Fruit fly (Drosophila melanogaster) whole organism, embryonic: ENCODE data around the gene bb8.

ENCODE experiments used
- Atf6 ChIP-seq: fragments of 200-800 bp; sonication (Bioruptor generic); IDR thresholded peaks from 2 replicates; pipeline ENCODE4 v1.3.6; 2022; ENCODE audit warnings: missing biosample characterization, missing genetic modification characterization
- CG1024 ChIP-seq: fragments of 200-800 bp; sonication (Bioruptor generic); IDR thresholded peaks from 2 replicates; pipeline ENCODE4 v1.3.6; 2022; ENCODE audit warnings: missing biosample characterization, missing genetic modification characterization
- CG12299 ChIP-seq: fragments of 200-800 bp; sonication (Bioruptor generic); optimal IDR thresholded peaks from 2 replicates; lab custom pipeline; 2018; ENCODE audit warnings: missing biosample characterization, mild to moderate bottlenecking, missing genetic modification characterization
- CG13296 ChIP-seq: fragments of 200-800 bp; sonication (Bioruptor generic); optimal IDR thresholded peaks from 3 replicates; lab custom pipeline; 2018; ENCODE audit warnings: missing biosample characterization, mild to moderate bottlenecking, missing genetic modification characterization
- CG16813 ChIP-seq: fragments of 200-800 bp; sonication (Bioruptor generic); IDR thresholded peaks from 3 replicates; pipeline ENCODE4 v1.3.6; 2022; ENCODE audit warnings: missing biosample characterization, missing genetic modification characterization; ENCODE audit not compliant: partially characterized antibody
- CG16863 ChIP-seq: fragments of 200-800 bp; sonication (Bioruptor generic); optimal IDR thresholded peaks from 3 replicates; lab custom pipeline; 2016; ENCODE audit warnings: missing biosample characterization, missing genetic modification characterization
- CG2116 ChIP-seq: fragments of 200-800 bp; sonication (Bioruptor generic); optimal IDR thresholded peaks from 3 replicates; lab custom pipeline; 2018; ENCODE audit warnings: missing biosample characterization, mild to moderate bottlenecking, missing genetic modification characterization
- CG34376 ChIP-seq: fragments of 200-800 bp; sonication (Bioruptor generic); optimal IDR thresholded peaks from 2 replicates; lab custom pipeline; 2018; ENCODE audit warnings: missing biosample characterization, mild to moderate bottlenecking, missing genetic modification characterization
- CG3847 ChIP-seq: fragments of 200-800 bp; sonication (Bioruptor generic); IDR thresholded peaks from 2 replicates; pipeline ENCODE4 v1.3.6; 2022; ENCODE audit warnings: missing biosample characterization, missing genetic modification characterization
- CG4328 ChIP-seq: fragments of 200-800 bp; sonication (Bioruptor generic); optimal IDR thresholded peaks from 3 replicates; lab custom pipeline; 2017; ENCODE audit warnings: missing biosample characterization, missing genetic modification reagents, missing genetic modification characterization
- CG4617 ChIP-seq: fragments of 200-800 bp; sonication (Bioruptor generic); optimal IDR thresholded peaks from 3 replicates; lab custom pipeline; 2016; ENCODE audit warnings: missing biosample characterization, missing genetic modification characterization, borderline replicate concordance
- CG4820 ChIP-seq: fragments of 200-800 bp; sonication (Bioruptor generic); optimal IDR thresholded peaks from 3 replicates; lab custom pipeline; 2016; ENCODE audit warnings: missing biosample characterization, missing genetic modification characterization
- CG4854 ChIP-seq: fragments of 200-800 bp; sonication (Bioruptor generic); optimal IDR thresholded peaks from 2 replicates; lab custom pipeline; 2016; ENCODE audit warnings: missing biosample characterization, missing genetic modification characterization, inconsistent platforms
- CG6175 ChIP-seq: fragments of 200-800 bp; sonication (Bioruptor generic); IDR thresholded peaks from 3 replicates; pipeline ENCODE4 v1.3.6; 2022; ENCODE audit warnings: missing biosample characterization, missing genetic modification characterization
- CG6683 ChIP-seq: fragments of 200-800 bp; sonication (Bioruptor generic); optimal IDR thresholded peaks from 2 replicates; lab custom pipeline; 2017; ENCODE audit warnings: missing biosample characterization, mild to moderate bottlenecking, missing genetic modification characterization, missing genetic modification reagents
- CG9797 ChIP-seq: fragments of 200-800 bp; sonication (Bioruptor generic); optimal IDR thresholded peaks from 3 replicates; lab custom pipeline; 2018; ENCODE audit warnings: missing biosample characterization, mild to moderate bottlenecking, missing genetic modification characterization
- Camta ChIP-seq: fragments of 200-800 bp; sonication (Bioruptor generic); optimal IDR thresholded peaks from 2 replicates; lab custom pipeline; 2016; ENCODE audit warnings: missing biosample characterization, missing genetic modification characterization
- Chrac-16 ChIP-seq: fragments of 200-800 bp; sonication (Bioruptor generic); optimal IDR thresholded peaks from 3 replicates; lab custom pipeline; 2016; ENCODE audit warnings: missing biosample characterization, missing genetic modification characterization
- D ChIP-seq, 2 experiments: fragments of 200-800 bp in 1 of 2; fragments of >200 bp in 1 of 2; sonication (Bioruptor generic) in 1 of 2; optimal IDR thresholded peaks; 2 replicates in 1 of 2; 3 replicates in 1 of 2; lab custom pipeline; 2017; ENCODE audit warnings: mild to moderate bottlenecking in 1 of 2, missing biosample characterization in 1 of 2, missing genetic modification characterization in 1 of 2, missing genetic modification reagents in 1 of 2
- Dip3 ChIP-seq: fragments of 200-800 bp; sonication (Bioruptor generic); optimal IDR thresholded peaks from 3 replicates; lab custom pipeline; 2016; ENCODE audit warnings: missing biosample characterization, missing genetic modification characterization
- Hmr ChIP-seq: fragments of 200-800 bp; sonication (Bioruptor generic); optimal IDR thresholded peaks from 3 replicates; lab custom pipeline; 2017; ENCODE audit warnings: mild to moderate bottlenecking, missing biosample characterization, missing genetic modification reagents, missing genetic modification characterization
- MTF-1 ChIP-seq: fragments of 200-800 bp; sonication (Bioruptor generic); optimal IDR thresholded peaks from 2 replicates; lab custom pipeline; 2018; ENCODE audit warnings: missing biosample characterization, mild to moderate bottlenecking, missing genetic modification characterization, borderline replicate concordance
- Mes4 ChIP-seq: fragments of 200-800 bp; sonication (Bioruptor generic); optimal IDR thresholded peaks from 2 replicates; lab custom pipeline; 2016; ENCODE audit warnings: missing biosample characterization, missing genetic modification characterization
- Mrtf ChIP-seq: fragments of 200-800 bp; sonication (Bioruptor generic); IDR thresholded peaks from 3 replicates; pipeline ENCODE4 v1.3.6; 2022; ENCODE audit warnings: missing biosample characterization, missing genetic modification characterization
- Opbp ChIP-seq: fragments of 200-800 bp; sonication (Bioruptor generic); IDR thresholded peaks from 3 replicates; pipeline ENCODE4 v1.3.6; 2022; ENCODE audit warnings: missing biosample characterization, missing genetic modification characterization; ENCODE audit not compliant: partially characterized antibody
- Ravus ChIP-seq: fragments of 200-800 bp; sonication (Bioruptor generic); IDR thresholded peaks from 2 replicates; pipeline ENCODE4 v1.3.6; 2022; ENCODE audit warnings: missing biosample characterization, missing genetic modification characterization
- Rfx ChIP-seq: fragments of 200-800 bp; sonication (Bioruptor generic); IDR thresholded peaks from 2 replicates; pipeline ENCODE4 v1.3.6; 2022; ENCODE audit warnings: missing biosample characterization, missing genetic modification characterization
- Sry-β ChIP-seq: fragments of 200-800 bp; sonication (Bioruptor generic); optimal IDR thresholded peaks from 2 replicates; lab custom pipeline; 2018; ENCODE audit warnings: missing biosample characterization, mild to moderate bottlenecking, missing genetic modification characterization, moderate library complexity
- Sry-δ ChIP-seq: fragments of 200-800 bp; sonication (Bioruptor generic); optimal IDR thresholded peaks from 2 replicates; lab custom pipeline; 2016; ENCODE audit warnings: missing biosample characterization, missing genetic modification characterization
- amos ChIP-seq: fragments of 200-800 bp; sonication (Bioruptor generic); IDR thresholded peaks from 2 replicates; pipeline ENCODE4 v1.3.6; 2022; ENCODE audit warnings: missing biosample characterization, missing genetic modification characterization; ENCODE audit not compliant: partially characterized antibody
- bbx ChIP-seq: fragments of 200-800 bp; sonication (Bioruptor generic); IDR thresholded peaks from 2 replicates; pipeline ENCODE4 v1.3.6; 2022; ENCODE audit warnings: missing biosample characterization, missing genetic modification characterization; ENCODE audit not compliant: partially characterized antibody
- dati ChIP-seq: fragments of 200-800 bp; sonication (Bioruptor generic); IDR thresholded peaks from 2 replicates; pipeline ENCODE4 v1.3.6; 2022; ENCODE audit warnings: missing biosample characterization, missing genetic modification characterization
- dm ChIP-seq: fragments of 200-800 bp; sonication (Bioruptor generic); optimal IDR thresholded peaks from 3 replicates; lab custom pipeline; 2016; ENCODE audit warnings: missing biosample characterization, missing genetic modification characterization
- dmrt11E ChIP-seq: fragments of 200-800 bp; sonication (Bioruptor generic); optimal IDR thresholded peaks from 3 replicates; lab custom pipeline; 2018; ENCODE audit warnings: missing biosample characterization, mild to moderate bottlenecking, missing genetic modification characterization, moderate library complexity
- eve ChIP-seq, 2 experiments: fragments of >200 bp; optimal IDR thresholded peaks; 2 replicates each; lab custom pipeline; 2017; ENCODE audit warnings: missing biosample characterization in 2 of 2, missing genetic modification characterization in 2 of 2
- grn ChIP-seq: fragments of 200-800 bp; sonication (Bioruptor generic); optimal IDR thresholded peaks from 3 replicates; lab custom pipeline; 2017; ENCODE audit warnings: missing biosample characterization, missing genetic modification characterization
- gsb ChIP-seq: fragments of 200-800 bp; sonication (Bioruptor generic); IDR thresholded peaks from 2 replicates; pipeline ENCODE4 v1.3.6; 2022; ENCODE audit warnings: missing biosample characterization, missing genetic modification characterization
- hkb ChIP-seq, 2 experiments: fragments of 200-800 bp in 1 of 2; fragments of >200 bp in 1 of 2; sonication (Bioruptor generic) in 1 of 2; IDR thresholded peaks in 1 of 2; optimal IDR thresholded peaks in 1 of 2; 2 replicates each; pipeline versions ENCODE4 v1.3.6 to Lab custom; 2017 to 2022; ENCODE audit warnings: missing biosample characterization in 1 of 2, missing genetic modification characterization in 1 of 2
- jigr1 ChIP-seq: fragments of 200-800 bp; sonication (Bioruptor generic); IDR thresholded peaks from 3 replicates; pipeline ENCODE4 v1.3.6; 2022; ENCODE audit warnings: missing biosample characterization, missing genetic modification characterization
- ken ChIP-seq: fragments of 200-800 bp; sonication (Bioruptor generic); IDR thresholded peaks from 3 replicates; pipeline ENCODE4 v1.3.6; 2022; ENCODE audit warnings: missing biosample characterization, missing genetic modification characterization
- lab ChIP-seq: fragments of 200-800 bp; sonication (Bioruptor generic); optimal IDR thresholded peaks from 3 replicates; lab custom pipeline; 2017; ENCODE audit warnings: missing biosample characterization, missing genetic modification characterization, mild to moderate bottlenecking, moderate library complexity, missing genetic modification reagents
- maf-S ChIP-seq: fragments of 200-800 bp; sonication (Bioruptor generic); optimal IDR thresholded peaks from 2 replicates; lab custom pipeline; 2016; ENCODE audit warnings: missing biosample characterization, missing genetic modification characterization
- pan ChIP-seq, 4 experiments: fragments of >200 bp in 3 of 4; fragments of 200-800 bp in 1 of 4; sonication (Bioruptor generic) in 1 of 4; optimal IDR thresholded peaks in 3 of 4; IDR thresholded peaks in 1 of 4; 2 replicates each; pipeline versions ENCODE4 v1.3.6 to Lab custom; 2017 to 2022; ENCODE audit warnings: missing biosample characterization in 2 of 4, missing genetic modification characterization in 2 of 4, mixed read lengths in 1 of 4
- pnt ChIP-seq: fragments of 200-800 bp; sonication (Bioruptor generic); optimal IDR thresholded peaks from 3 replicates; lab custom pipeline; 2016; ENCODE audit warnings: missing biosample characterization, missing genetic modification characterization
- row ChIP-seq: fragments of 200-800 bp; sonication (Bioruptor generic); IDR thresholded peaks from 3 replicates; pipeline ENCODE4 v1.3.6; 2022; ENCODE audit warnings: missing biosample characterization, missing genetic modification characterization
- salm ChIP-seq: fragments of 200-800 bp; sonication (Bioruptor generic); optimal IDR thresholded peaks from 2 replicates; lab custom pipeline; 2018; ENCODE audit warnings: missing biosample characterization, mild to moderate bottlenecking, missing genetic modification characterization
- tgo ChIP-seq: fragments of 200-800 bp; sonication (Bioruptor generic); IDR thresholded peaks from 3 replicates; pipeline ENCODE4 v1.3.6; 2022; ENCODE audit warnings: missing biosample characterization, missing genetic modification characterization
- trh ChIP-seq: fragments of 200-800 bp; sonication (Bioruptor generic); optimal IDR thresholded peaks from 2 replicates; lab custom pipeline; 2016; ENCODE audit warnings: missing biosample characterization, missing genetic modification characterization
- wor ChIP-seq: fragments of 200-800 bp; sonication (Bioruptor generic); IDR thresholded peaks from 2 replicates; pipeline ENCODE4 v1.3.6; 2022; ENCODE audit warnings: missing biosample characterization, missing genetic modification characterization

The bb8 gene

dm6 chr3R:23248853-23249573, 41.0 kb downstream of the bb8 start, which contains the start of gene CG4467 (continued):
- TF ChIP-seq MTF-1 (GFP tag; lab: Kevin White, UChicago), result no peak
- no peak for TF ChIP-seq CG3847
- TF ChIP-seq maf-S, result no peak
- TF ChIP-seq Camta (GFP tag; lab: Kevin White, UChicago), result no peak
- TF ChIP-seq Dip3 (GFP tag; lab: Kevin White, UChicago), result no peak
- TF ChIP-seq CG16863 (GFP tag; lab: Kevin White, UChicago), result no peak
- TF ChIP-seq Sry-δ (GFP tag; lab: Kevin White, UChicago), result no peak
- no peak for TF ChIP-seq wor (GFP tag; lab: Robert Waterston, UW)
- no peak for TF ChIP-seq Mrtf (GFP tag; lab: Robert Waterston, UW)
- TF ChIP-seq CG4328 (GFP tag; lab: Kevin White, UChicago), result no peak
- no peak for TF ChIP-seq CG12299 (tag; lab: Kevin White, UChicago)
- peak; percentile 64 for TF ChIP-seq row (GFP tag; lab: Robert Waterston, UW)
- no peak for TF ChIP-seq CG4820
- TF ChIP-seq CG1024 (GFP tag; lab: Robert Waterston, UW), result no peak
- no peak for TF ChIP-seq eve (GFP tag; optimal IDR thresholded peaks at IDR 0.05; lab: Kevin White, UChicago)
- TF ChIP-seq dati (GFP tag; lab: Robert Waterston, UW), result no peak
- no peak for TF ChIP-seq hkb (optimal IDR thresholded peaks at IDR 0.05; lab: Kevin White, UChicago)
- no peak for TF ChIP-seq hkb (GFP tag; IDR thresholded peaks at IDR 0.05; lab: Robert Waterston, UW)
- TF ChIP-seq D (optimal IDR thresholded peaks at IDR 0.05; lab: Kevin White, UChicago), result no peak
- no peak for TF ChIP-seq D (GFP tag; optimal IDR thresholded peaks at IDR 0.05; lab: Kevin White, UChicago)
- TF ChIP-seq Hmr (GFP tag; lab: Kevin White, UChicago), result peak; percentile 29
- no peak for TF ChIP-seq CG16813
- no peak for TF ChIP-seq salm (tag; lab: Kevin White, UChicago)
- TF ChIP-seq Ravus (GFP tag; lab: Robert Waterston, UW), result no peak
- no peak for TF ChIP-seq CG4854 (GFP tag; lab: Kevin White, UChicago)
- peak; percentile 5; the same call in 1 of the 2 replicates for TF ChIP-seq Rfx (GFP tag; lab: Robert Waterston, UW)
- TF ChIP-seq Chrac-16, result no peak
- TF ChIP-seq tgo, result no peak
- TF ChIP-seq CG6175, result no peak
- no peak for TF ChIP-seq Atf6 (GFP tag; lab: Robert Waterston, UW)
- TF ChIP-seq jigr1 (GFP tag; lab: Robert Waterston, UW), result no peak
- no peak for TF ChIP-seq grn (GFP tag; lab: Kevin White, UChicago)
- TF ChIP-seq Mes4 (GFP tag; lab: Kevin White, UChicago), result no peak
- TF ChIP-seq trh, result no peak
- TF ChIP-seq CG6683, result no peak
- peak; percentile 51 for TF ChIP-seq bbx (GFP tag; lab: Robert Waterston, UW)
- TF ChIP-seq Sry-β, result no peak
- TF ChIP-seq CG9797 (GFP tag; lab: Kevin White, UChicago), result no peak
- no peak for TF ChIP-seq pan (optimal IDR thresholded peaks at IDR 0.05; lab: Kevin White, UChicago)
- no peak for TF ChIP-seq pan (GFP tag; optimal IDR thresholded peaks at IDR 0.05 in 1 of 2, IDR thresholded peaks at IDR 0.05 in 1 of 2)
- no peak for TF ChIP-seq CG2116 (GFP tag; lab: Kevin White, UChicago)
- TF ChIP-seq dmrt11E, result no peak
- TF ChIP-seq CG4617, result no peak
- TF ChIP-seq CG34376 (GFP tag; lab: Kevin White, UChicago), result no peak
- TF ChIP-seq amos (GFP tag; lab: Robert Waterston, UW), result no peak
- peak; percentile 31 for TF ChIP-seq lab
- no peak for TF ChIP-seq gsb (GFP tag; lab: Robert Waterston, UW)
- TF ChIP-seq pnt, result no peak
- no peak for TF ChIP-seq CG13296
- TF ChIP-seq ken (GFP tag; lab: Robert Waterston, UW), result no peak
- TF ChIP-seq dm (GFP tag; lab: Kevin White, UChicago), result no peak
- TF ChIP-seq Opbp, result peak; percentile 55; the same call in 1 of the 3 replicates
